Fruit fly (Drosophila melanogaster) Kc167 (cell line): ENCODE data around the gene CG12075.

Experiments
- Myc ChIP-seq: fragments of >200 bp; optimal IDR thresholded peaks from 2 replicates; lab custom pipeline; 2017; ENCODE audit warnings: missing external identifiers
- Sin3A ChIP-seq: fragments of >200 bp; optimal IDR thresholded peaks from 2 replicates; lab custom pipeline; 2018; ENCODE audit warnings: missing external identifiers
- h ChIP-seq: fragments of >200 bp; optimal IDR thresholded peaks from 3 replicates; lab custom pipeline; 2018; ENCODE audit warnings: missing external identifiers
- insv ChIP-seq: fragments of >200 bp; optimal IDR thresholded peaks from 3 replicates; lab custom pipeline; 2018; ENCODE audit warnings: missing external identifiers
- psq ChIP-seq: fragments of >200 bp; optimal IDR thresholded peaks from 2 replicates; lab custom pipeline; 2017; ENCODE audit warnings: missing external identifiers
- ttk ChIP-seq: sonication (Bioruptor generic); optimal IDR thresholded peaks from 2 replicates; lab custom pipeline; 2017; ENCODE audit warnings: missing external identifiers

dm6 chrX:8897859-8898427 lies 59.8 kb downstream of the CG12075 start, which contains the start of gene Moe:
- TF ChIP-seq psq (lab: Kevin White, UChicago), result no peak
- no peak for TF ChIP-seq Sin3A (lab: Kevin White, UChicago)
- no peak for TF ChIP-seq h (lab: Kevin White, UChicago)
- TF ChIP-seq insv (lab: Kevin White, UChicago), result no peak
- TF ChIP-seq ttk (lab: Kevin White, UChicago), result no peak
- no peak for TF ChIP-seq Myc (lab: Kevin White, UChicago)
